Fruit fly (Drosophila melanogaster): ENCODE data around the gene Alg14.

Alg14 gene

dm6 chrX:15499996-15500904 is 28.3 kb downstream of the Alg14 start:
- TF ChIP-seq psq (optimal IDR thresholded peaks at IDR 0.05) (no peak), pan (optimal IDR thresholded peaks at IDR 0.05) (no peak), Dll (optimal IDR thresholded peaks at IDR 0.05) (no peak), CG8478 (optimal IDR thresholded peaks at IDR 0.05) (no peak), EcR (GFP tag; optimal IDR thresholded peaks at IDR 0.05) (no peak), usp (GFP tag; optimal IDR thresholded peaks at IDR 0.05) (no peak)

- TF ChIP-seq pan (optimal IDR thresholded peaks at IDR 0.05) (no peak), EcR (GFP tag; optimal IDR thresholded peaks at IDR 0.05) (no peak), Dll (optimal IDR thresholded peaks at IDR 0.05) (no peak), psq (optimal IDR thresholded peaks at IDR 0.05) (no peak), CG8478 (optimal IDR thresholded peaks at IDR 0.05) (no peak), usp (GFP tag; optimal IDR thresholded peaks at IDR 0.05) (no peak)
Measured at dm6 chrX:15501706-15502267, 29.8 kb downstream of the Alg14 start.

dm6 chrX:15502864-15503263 is 30.9 kb downstream of the Alg14 start:
- TF ChIP-seq CG8478 (optimal IDR thresholded peaks at IDR 0.05) = no peak
- TF ChIP-seq usp (GFP tag; optimal IDR thresholded peaks at IDR 0.05) = no peak
- TF ChIP-seq Dll (optimal IDR thresholded peaks at IDR 0.05) = no peak
- TF ChIP-seq psq (optimal IDR thresholded peaks at IDR 0.05) = no peak

dm6 chrX:15511399-15511798 is 39.4 kb downstream of the Alg14 start:
- TF ChIP-seq CG8478 (optimal IDR thresholded peaks at IDR 0.05) (no peak), psq (optimal IDR thresholded peaks at IDR 0.05) (no peak), usp (GFP tag; optimal IDR thresholded peaks at IDR 0.05) (no peak), Dll (optimal IDR thresholded peaks at IDR 0.05) (no peak), pan (optimal IDR thresholded peaks at IDR 0.05) (no peak), EcR (GFP tag; optimal IDR thresholded peaks at IDR 0.05) (no peak)
